Worm (Caenorhabditis elegans): Measurements from ENCODE around the gene vha-2.

ce11 chrIII:9735857-9736256, 46.1 kb upstream of the vha-2 start, which contains the start of gene dao-6:
- TF ChIP-seq dao-5 (tag; optimal IDR thresholded peaks at IDR 0.05) (no peak), him-1 (tag; optimal IDR thresholded peaks at IDR 0.05) (no peak)
